Worm (Caenorhabditis elegans): ENCODE results near the gene ins-12.
A peak's percentile ranks its signal among the peaks of the same experiment; 100 is the strongest.

The ins-12 gene

DNA sequence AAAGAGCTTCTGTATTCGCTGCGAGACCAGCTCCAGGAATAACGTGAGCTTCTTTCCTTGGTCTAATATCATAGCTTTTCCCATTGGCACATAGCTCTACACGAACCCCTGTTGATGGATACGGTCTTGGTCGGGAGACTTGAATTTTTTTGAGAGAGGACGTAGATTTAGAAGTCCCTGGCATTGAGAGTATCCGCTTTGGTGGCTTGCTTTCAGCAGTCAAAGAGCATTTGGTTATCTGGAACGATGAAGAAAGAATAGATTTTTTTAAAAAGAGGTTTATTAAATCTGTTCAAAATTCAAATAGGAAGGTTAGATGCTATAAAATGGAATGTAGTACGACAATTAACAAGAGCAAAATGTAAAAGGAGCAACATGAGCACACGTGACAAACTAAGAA, 35.3 kb downstream of the ins-12 start, which contains the start of gene C17G10.13:
TSS of gene C17G10.13 (minus strand) at position 101 of the 400 bp plus-strand sequence.
- TF ChIP-seq R02D3.7 (tag; optimal IDR thresholded peaks at IDR 0.05) (no peak), elt-1 (tag; optimal IDR thresholded peaks at IDR 0.05) (no peak), ztf-4 (tag; optimal IDR thresholded peaks at IDR 0.05) (no peak)

DNA sequence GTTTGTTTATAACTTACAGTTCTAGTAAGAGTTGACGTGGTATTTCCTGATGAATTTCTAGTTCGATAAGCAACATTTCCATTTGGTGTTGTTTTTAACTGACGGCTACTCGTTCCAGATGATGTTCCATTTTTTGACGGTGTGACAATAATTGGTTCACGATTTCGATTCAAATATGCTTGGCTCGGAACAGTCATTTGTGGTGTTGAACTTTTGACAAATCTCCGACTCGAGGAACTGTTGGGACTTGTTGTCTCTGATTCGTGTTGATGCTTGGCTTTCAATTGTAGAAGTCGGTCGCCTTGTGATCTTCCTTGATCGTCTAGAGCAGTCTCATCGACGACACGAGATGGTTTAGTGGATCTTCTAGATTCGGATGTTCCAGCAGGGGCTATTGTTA, 37.1 kb downstream of the ins-12 start:
- TF ChIP-seq mdl-1 (tag; optimal IDR thresholded peaks at IDR 0.05) (no peak), nhr-12 (tag; optimal IDR thresholded peaks at IDR 0.05) (no peak), lsy-2 (tag; optimal IDR thresholded peaks at IDR 0.05) (no peak), sem-4 (tag; optimal IDR thresholded peaks at IDR 0.05) (no peak), blmp-1 (tag; optimal IDR thresholded peaks at IDR 0.05; ENCODE audit: insufficient read depth) (no peak)

DNA sequence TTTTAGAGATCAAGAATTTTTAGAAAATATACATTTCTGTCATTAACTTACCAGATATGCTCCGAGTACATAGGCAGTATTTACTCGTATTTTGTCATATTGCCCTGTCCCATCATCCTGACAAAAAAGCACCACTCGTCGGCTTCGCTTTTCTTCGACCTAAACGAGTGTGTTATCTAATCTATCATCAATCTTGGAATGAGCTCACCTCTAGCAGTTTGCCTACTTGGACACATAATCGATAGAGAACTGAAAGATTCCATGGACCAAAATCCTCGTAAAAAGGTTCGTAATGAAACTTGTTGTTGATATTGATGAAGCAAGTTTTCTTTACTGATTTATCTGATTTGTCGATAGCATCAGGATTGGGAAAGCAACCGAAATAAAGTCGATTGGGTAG, 38.4 kb downstream of the ins-12 start:
- TF ChIP-seq sem-4 (tag; optimal IDR thresholded peaks at IDR 0.05) (no peak), skn-1 (tag; optimal IDR thresholded peaks at IDR 0.05) (no peak), ZK546.5 (tag; optimal IDR thresholded peaks at IDR 0.05) (no peak), dmd-4 (tag; optimal IDR thresholded peaks at IDR 0.05) (no peak), zag-1 (tag; optimal IDR thresholded peaks at IDR 0.05) (no peak), ceh-82 (tag; optimal IDR thresholded peaks at IDR 0.05) (no peak), nhr-129 (tag; optimal IDR thresholded peaks at IDR 0.05) (no peak), alr-1 (tag; optimal IDR thresholded peaks at IDR 0.05) (no peak), mab-5 (tag; optimal IDR thresholded peaks at IDR 0.05) (no peak), snpc-4 (tag; optimal IDR thresholded peaks at IDR 0.05) (no peak), crh-2 (tag; optimal IDR thresholded peaks at IDR 0.05) (no peak), Y55F3AM.14 (GFP tag; optimal IDR thresholded peaks at IDR 0.05) (no peak), F13H6.1 (tag; optimal IDR thresholded peaks at IDR 0.05) (no peak), ztf-11 (tag; optimal IDR thresholded peaks at IDR 0.05) (no peak), lin-11 (tag; optimal IDR thresholded peaks at IDR 0.05) (no peak)

DNA sequence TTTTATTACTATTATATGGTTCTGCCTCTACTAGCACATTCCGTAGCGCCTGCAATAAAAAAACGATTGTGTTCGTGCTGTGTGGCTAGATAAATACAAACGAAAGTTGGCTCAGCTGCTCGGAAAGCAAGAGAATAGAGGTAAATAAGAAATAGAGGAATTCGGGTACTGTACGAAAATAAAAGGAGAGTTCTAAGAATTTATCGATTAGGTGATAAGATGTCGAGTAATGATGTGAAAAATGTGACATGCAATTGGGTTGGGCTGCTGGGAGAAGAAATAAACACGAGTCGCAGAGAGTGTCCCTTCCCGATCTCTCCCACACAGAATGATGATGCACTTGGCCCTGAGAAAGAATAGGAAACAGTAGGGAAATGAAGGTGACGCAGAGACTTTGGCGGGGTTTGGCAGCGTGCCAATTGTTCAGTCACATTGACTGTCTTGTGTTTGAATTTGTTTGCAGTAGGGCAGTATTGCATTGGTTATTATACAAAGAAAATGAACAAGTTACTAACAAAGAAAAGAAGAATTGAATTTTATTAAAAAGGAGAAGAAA, 39.0 kb downstream of the ins-12 start, which contains the start of gene cdc-14:
TSS of gene cdc-14 (minus strand) at position 51 of the 556 bp plus-strand sequence.
- peak; percentile 33 for TF ChIP-seq lin-11 (tag; optimal IDR thresholded peaks at IDR 0.05)
- peak; percentile 77 for TF ChIP-seq crh-2 (tag; optimal IDR thresholded peaks at IDR 0.05)
- no peak for TF ChIP-seq unc-62 (GFP tag; optimal IDR thresholded peaks at IDR 0.05)
- peak; percentile 91 for TF ChIP-seq fos-1 (tag; optimal IDR thresholded peaks at IDR 0.05)
- TF ChIP-seq Y55F3AM.14 (GFP tag; optimal IDR thresholded peaks at IDR 0.05): no peak
- TF ChIP-seq ama-1 (optimal IDR thresholded peaks at IDR 0.05): peak; percentile 10
- TF ChIP-seq mbf-1 (tag; optimal IDR thresholded peaks at IDR 0.05): no peak
- TF ChIP-seq unc-55 (GFP tag; optimal IDR thresholded peaks at IDR 0.05): peak; percentile 28
- no peak for TF ChIP-seq alr-1 (tag; optimal IDR thresholded peaks at IDR 0.05)
- TF ChIP-seq nhr-23 (tag; optimal IDR thresholded peaks at IDR 0.05): no peak
- TF ChIP-seq ceh-16 (tag; optimal IDR thresholded peaks at IDR 0.05): peak; percentile 63
- peak; percentile 86 for TF ChIP-seq F13H6.1 (tag; optimal IDR thresholded peaks at IDR 0.05)
- TF ChIP-seq ztf-1 (GFP tag; conservative IDR thresholded peaks at IDR 0.05): no peak
- peak; percentile 80 for TF ChIP-seq sma-9 (GFP tag; optimal IDR thresholded peaks at IDR 0.05)
- no peak for TF ChIP-seq sma-9 (tag; optimal IDR thresholded peaks at IDR 0.05)
- no peak for TF ChIP-seq nhr-11 (tag; optimal IDR thresholded peaks at IDR 0.05)
- TF ChIP-seq nhr-21 (tag; optimal IDR thresholded peaks at IDR 0.05): peak; percentile 41
- TF ChIP-seq blmp-1 (tag; optimal IDR thresholded peaks at IDR 0.05; ENCODE audit: insufficient read depth): peak; percentile 73
- peak; percentile 68 for TF ChIP-seq ztf-4 (tag; optimal IDR thresholded peaks at IDR 0.05)
- TF ChIP-seq nhr-129 (tag; optimal IDR thresholded peaks at IDR 0.05): peak; percentile 94
- peak; percentile 88 for TF ChIP-seq sem-4 (tag; optimal IDR thresholded peaks at IDR 0.05)
- TF ChIP-seq dmd-4 (tag; optimal IDR thresholded peaks at IDR 0.05): no peak
- TF ChIP-seq ztf-11 (tag; optimal IDR thresholded peaks at IDR 0.05): no peak
- TF ChIP-seq ceh-82 (tag; optimal IDR thresholded peaks at IDR 0.05): no peak
- TF ChIP-seq mab-5 (tag; optimal IDR thresholded peaks at IDR 0.05): peak; percentile 35
- TF ChIP-seq nhr-77 (tag; optimal IDR thresholded peaks at IDR 0.05): no peak
- no peak for TF ChIP-seq R02D3.7 (tag; optimal IDR thresholded peaks at IDR 0.05)
- peak; percentile 85 for TF ChIP-seq sma-3 (GFP tag; optimal IDR thresholded peaks at IDR 0.05)
- peak; percentile 87 for TF ChIP-seq nhr-25 (tag; optimal IDR thresholded peaks at IDR 0.05)
- TF ChIP-seq nhr-12 (tag; optimal IDR thresholded peaks at IDR 0.05): no peak
- peak in 1 of 2 experiments; percentile 16 for TF ChIP-seq mdl-1 (tag; optimal IDR thresholded peaks at IDR 0.05)
- TF ChIP-seq egl-27 (tag; optimal IDR thresholded peaks at IDR 0.05): peak; percentile 21
- no peak for TF ChIP-seq peb-1 (tag; optimal IDR thresholded peaks at IDR 0.05)
- TF ChIP-seq nhr-10 (tag; optimal IDR thresholded peaks at IDR 0.05): no peak
- peak; percentile 82 for TF ChIP-seq C34F6.9 (tag; optimal IDR thresholded peaks at IDR 0.05)
- no peak for TF ChIP-seq unc-39 (tag; optimal IDR thresholded peaks at IDR 0.05)
- TF ChIP-seq ZK546.5 (tag; optimal IDR thresholded peaks at IDR 0.05): no peak
- TF ChIP-seq zag-1 (tag; optimal IDR thresholded peaks at IDR 0.05): no peak
- peak; percentile 60 for TF ChIP-seq gmeb-1 (tag; optimal IDR thresholded peaks at IDR 0.05)
- peak; percentile 87 for TF ChIP-seq nhr-6 (tag; optimal IDR thresholded peaks at IDR 0.05)
- TF ChIP-seq lin-39 (tag; optimal IDR thresholded peaks at IDR 0.05): no peak
- TF ChIP-seq snpc-4 (tag; optimal IDR thresholded peaks at IDR 0.05): peak; percentile 74
- no peak for TF ChIP-seq aly-2 (tag; optimal IDR thresholded peaks at IDR 0.05)

Data from whole organism, L2 larva.